Worm (Caenorhabditis elegans): ENCODE measurements around the gene dpy-22.

Gene dpy-22

DNA sequence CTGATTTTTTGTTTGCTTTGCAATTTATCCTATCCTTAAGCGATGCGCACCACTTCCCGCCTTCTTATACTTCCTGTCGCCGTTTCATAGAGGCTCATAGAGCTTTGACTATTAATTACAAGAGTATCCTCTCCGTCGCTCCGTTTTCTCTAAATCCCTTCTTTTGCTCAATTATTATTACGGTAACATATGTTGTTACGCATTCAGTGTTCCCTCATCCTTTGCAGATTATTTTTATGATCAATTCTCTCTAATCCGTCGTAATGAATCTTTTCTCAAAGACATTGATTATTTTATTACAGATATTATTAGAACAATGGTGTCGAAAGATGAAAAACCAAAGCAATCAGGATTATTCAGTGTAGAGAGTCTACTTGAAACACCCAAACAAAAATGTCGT is 24.9 kb upstream of the dpy-22 start, which contains the start of gene vab-15:
TSS of gene vab-15 (plus strand) at position 301 of the 400 bp plus-strand sequence.
- no peak for TF ChIP-seq tra-1 (GFP tag; IDR thresholded peaks at IDR 0.05)
- TF ChIP-seq lir-3 (tag; optimal IDR thresholded peaks at IDR 0.05), result no peak
- no peak for TF ChIP-seq R02D3.7 (tag; optimal IDR thresholded peaks at IDR 0.05)
- TF ChIP-seq F44E2.7 (GFP tag; IDR thresholded peaks at IDR 0.05), result no peak
- TF ChIP-seq spr-1 (tag; optimal IDR thresholded peaks at IDR 0.05), result no peak
- TF ChIP-seq nhr-48 (tag; optimal IDR thresholded peaks at IDR 0.05), result no peak
- no peak for TF ChIP-seq nhr-28 (tag; optimal IDR thresholded peaks at IDR 0.05)
- TF ChIP-seq egl-27 (tag; optimal IDR thresholded peaks at IDR 0.05), result no peak
- TF ChIP-seq Y105C5A.15 (GFP tag; IDR thresholded peaks at IDR 0.05), result no peak
- no peak for TF ChIP-seq zfp-2 (tag; optimal IDR thresholded peaks at IDR 0.05)
- TF ChIP-seq pqm-1 (tag; optimal IDR thresholded peaks at IDR 0.05), result no peak
- no peak for TF ChIP-seq arid-1 (GFP tag; conservative IDR thresholded peaks at IDR 0.05)

DNA sequence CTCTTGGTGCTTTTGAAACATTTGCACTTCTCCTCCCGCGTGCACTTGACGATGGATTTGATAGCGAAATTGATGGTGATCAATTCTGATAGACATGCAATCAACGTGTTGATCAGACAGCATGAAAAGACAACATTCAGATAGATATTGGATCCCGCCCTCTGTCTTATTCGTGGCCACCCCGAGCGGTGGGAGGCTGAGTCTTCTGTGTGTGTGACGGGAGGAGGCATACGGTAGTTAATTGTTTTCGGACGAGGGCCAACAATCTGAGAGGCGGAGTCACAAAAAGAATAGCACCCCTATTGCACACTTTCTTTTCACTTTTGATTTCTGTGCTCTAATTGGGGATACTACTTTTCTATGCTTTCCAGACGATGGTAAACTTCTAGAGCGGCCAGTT is 23.8 kb upstream of the dpy-22 start:
- TF ChIP-seq mxl-2 (GFP tag; conservative IDR thresholded peaks at IDR 0.05) (no peak), lir-3 (tag; optimal IDR thresholded peaks at IDR 0.05) (no peak), nhr-11 (tag; optimal IDR thresholded peaks at IDR 0.05) (no peak), F49E8.2 (tag; optimal IDR thresholded peaks at IDR 0.05; ENCODE audit: borderline replicate concordance) (no peak)

DNA sequence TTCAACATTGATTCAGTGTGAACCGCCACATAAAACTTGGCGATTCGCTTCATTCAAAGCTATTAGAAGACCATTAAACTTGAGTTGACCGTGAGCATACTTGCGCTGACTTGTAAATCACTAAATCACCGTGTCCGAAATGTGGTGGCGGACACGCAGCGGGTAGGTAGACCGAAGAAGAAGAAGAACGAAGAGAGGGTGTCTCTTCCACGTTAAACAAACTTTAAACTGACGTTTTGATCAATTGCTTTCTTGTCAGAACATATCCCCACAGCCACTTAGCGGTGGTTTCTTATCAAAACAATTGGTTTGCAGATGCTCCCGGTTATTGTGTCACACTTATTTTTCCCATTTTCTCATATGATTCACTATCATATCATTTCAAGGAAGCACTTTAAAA is 21.5 kb upstream of the dpy-22 start:
- no peak for TF ChIP-seq snpc-4 (tag; optimal IDR thresholded peaks at IDR 0.05)
- no peak for TF ChIP-seq duxl-1 (tag; optimal IDR thresholded peaks at IDR 0.05; ENCODE audit: poor library complexity)
- no peak for TF ChIP-seq ceh-44 (GFP tag; IDR thresholded peaks at IDR 0.05)
- TF ChIP-seq F26F4.8 (GFP tag; conservative IDR thresholded peaks at IDR 0.05), result no peak
- no peak for TF ChIP-seq daf-19 (GFP tag; conservative IDR thresholded peaks at IDR 0.05)
- TF ChIP-seq hif-1 (tag; optimal IDR thresholded peaks at IDR 0.05), result no peak
- TF ChIP-seq jun-1 (tag; optimal IDR thresholded peaks at IDR 0.05), result no peak
- TF ChIP-seq nhr-42 (GFP tag; IDR thresholded peaks at IDR 0.05), result no peak
- TF ChIP-seq lin-1 (GFP tag; IDR thresholded peaks at IDR 0.05), result no peak

- TF ChIP-seq hlh-11 (tag; optimal IDR thresholded peaks at IDR 0.05) (peak; percentile 27), dmd-8 (GFP tag; IDR thresholded peaks at IDR 0.05) (no peak), unc-62 (GFP tag; optimal IDR thresholded peaks at IDR 0.05 in 1 of 2) (peak in 1 of 2 experiments; percentile 87), unc-62 (tag; optimal IDR thresholded peaks at IDR 0.05) (no peak), daf-16 (GFP tag; optimal IDR thresholded peaks at IDR 0.05) (peak in 1 of 2 experiments; percentile 79), daf-16 (tag; optimal IDR thresholded peaks at IDR 0.05) (no peak), aha-1 (tag) (peak; percentile 38)
Observed at ce11 chrX:9842102-9842501, 20.0 kb upstream of the dpy-22 start.

ce11 chrX:9840864-9841263 is 18.8 kb upstream of the dpy-22 start:
- no peak for TF ChIP-seq zfp-2 (tag; optimal IDR thresholded peaks at IDR 0.05)
- no peak for TF ChIP-seq vab-7 (GFP tag; IDR thresholded peaks at IDR 0.05)
- peak in 1 of 2 experiments; percentile 30 for TF ChIP-seq daf-16 (GFP tag; optimal IDR thresholded peaks at IDR 0.05)
- no peak for TF ChIP-seq daf-16 (tag; optimal IDR thresholded peaks at IDR 0.05)
- peak in 1 of 2 experiments; percentile 47 for TF ChIP-seq unc-62 (GFP tag; optimal IDR thresholded peaks at IDR 0.05 in 1 of 2)
- no peak for TF ChIP-seq unc-62 (tag; optimal IDR thresholded peaks at IDR 0.05)

ce11 chrX:9837989-9838541 is 16.0 kb upstream of the dpy-22 start, which contains the start of gene ipla-2:
Gene ipla-2, minus strand, starts transcription at chrX:9838039.
- TF ChIP-seq mdl-1 (tag; optimal IDR thresholded peaks at IDR 0.05) (peak; percentile 58 to 96), nhr-6 (tag; optimal IDR thresholded peaks at IDR 0.05) (peak; percentile 67), ama-1 (optimal IDR thresholded peaks at IDR 0.05) (no peak), mes-2 (tag; optimal IDR thresholded peaks at IDR 0.05; ENCODE audit: poor library complexity, severe bottlenecking) (peak; percentile 75), madf-9 (GFP tag; conservative IDR thresholded peaks at IDR 0.05) (0 out of 2 replicates have a peak, but pooled peaks have one; percentile 38), lsy-2 (tag; optimal IDR thresholded peaks at IDR 0.05) (peak; percentile 23 to 78), lin-38 (GFP tag; IDR thresholded peaks at IDR 0.05) (peak; percentile 86), hlh-11 (tag; optimal IDR thresholded peaks at IDR 0.05) (peak; percentile 82), T20F7.1 (GFP tag; optimal IDR thresholded peaks at IDR 0.05) (peak; percentile 17), rbr-2 (tag; optimal IDR thresholded peaks at IDR 0.05) (peak; percentile 48), hmg-1.1 (GFP tag; IDR thresholded peaks at IDR 0.05) (peak; percentile 64), nhr-77 (tag; optimal IDR thresholded peaks at IDR 0.05) (peak; percentile 34), ZK546.5 (tag; optimal IDR thresholded peaks at IDR 0.05) (no peak)

Data from whole organism, L4 larva.